Fruit fly (Drosophila melanogaster): ENCODE measurements around the gene Jhbp1.

DNA sequence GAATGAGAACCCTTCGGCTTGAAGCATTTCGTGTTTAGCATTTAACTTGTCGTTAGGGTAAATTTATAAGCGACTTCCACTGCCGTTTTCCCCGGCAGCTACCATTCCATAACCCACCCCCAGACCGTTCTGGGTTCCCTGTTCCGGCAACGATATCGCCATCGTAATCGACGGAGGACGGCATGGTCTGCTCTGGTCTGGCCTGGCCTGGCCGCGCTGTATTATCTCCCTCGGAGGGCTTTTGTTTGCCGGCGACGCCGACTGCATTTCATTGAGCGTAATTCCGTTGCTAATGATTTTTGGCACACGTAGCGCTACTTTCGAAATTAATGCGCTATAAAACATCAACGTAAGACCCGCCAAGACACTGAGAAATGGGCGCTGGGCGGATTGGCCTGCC is 19.4 kb downstream of the Jhbp1 start:
- TF ChIP-seq Sox15 (GFP tag; optimal IDR thresholded peaks at IDR 0.05) (no peak), CG6163 (GFP tag; IDR thresholded peaks at IDR 0.05) (no peak), CG32006 (GFP tag; optimal IDR thresholded peaks at IDR 0.05) (no peak), CG10631 (GFP tag; optimal IDR thresholded peaks at IDR 0.05) (no peak), eg (GFP tag; IDR thresholded peaks at IDR 0.05) (no peak), CG6854 (GFP tag; optimal IDR thresholded peaks at IDR 0.05) (no peak), Smox (GFP tag; optimal IDR thresholded peaks at IDR 0.05) (no peak), ss (GFP tag; optimal IDR thresholded peaks at IDR 0.05) (no peak), Hr4 (GFP tag; optimal IDR thresholded peaks at IDR 0.05) (no peak), Hr38 (GFP tag; optimal IDR thresholded peaks at IDR 0.05) (no peak)

Measured in whole organism, prepupa.